Worm (Caenorhabditis elegans) whole organism, dauer: ENCODE data around the gene D2045.7.

Source experiments
- unc-62 ChIP-seq: sonication (generic microtip); optimal IDR thresholded peaks from 2 replicates; lab custom pipeline; 2017; ENCODE audit warnings: missing biosample characterization, missing genetic modification reagents, missing genetic modification characterization

D2045.7 gene

DNA sequence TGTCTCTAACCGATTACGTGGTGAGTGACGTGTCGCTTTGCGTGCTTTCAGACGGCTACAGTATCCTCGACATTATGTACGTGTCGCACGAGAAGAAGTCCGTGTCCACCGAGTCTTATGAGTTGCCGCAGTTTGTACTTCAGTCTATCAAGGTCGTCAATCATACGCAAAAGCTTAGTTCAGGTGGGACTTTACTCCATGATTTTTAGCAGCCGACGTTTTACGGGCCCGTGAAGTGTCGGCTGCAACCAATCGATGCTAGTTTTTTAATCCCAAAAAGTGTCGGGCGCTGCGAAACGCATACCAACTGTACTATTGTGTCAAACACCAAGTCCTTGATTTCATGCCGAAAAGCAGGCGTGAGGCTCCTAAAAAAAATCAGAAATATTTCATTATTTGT is 45.5 kb downstream of the D2045.7 start:
- no peak for TF ChIP-seq unc-62 (GFP tag; lab: Kevin White, UChicago)

DNA sequence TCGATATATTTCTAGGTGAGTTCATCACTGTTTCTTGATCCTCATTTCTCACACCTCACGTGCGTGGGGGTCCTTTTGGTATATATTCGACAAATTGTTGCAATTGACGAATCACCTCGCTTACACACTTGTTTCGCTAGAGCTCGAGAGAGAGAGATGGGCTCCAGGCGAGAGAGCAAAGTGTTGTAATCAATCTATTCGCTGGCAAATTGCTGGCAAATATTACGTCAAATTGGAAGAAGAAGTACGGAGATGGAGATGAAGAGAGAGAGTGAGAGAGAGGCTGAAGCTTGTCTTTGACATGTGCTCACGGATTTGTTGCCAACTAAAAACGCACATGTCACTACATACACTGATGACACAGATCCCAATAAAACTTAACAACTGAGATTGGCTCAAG is 46.6 kb downstream of the D2045.7 start:
- TF ChIP-seq unc-62 (GFP tag; lab: Kevin White, UChicago): no peak

DNA sequence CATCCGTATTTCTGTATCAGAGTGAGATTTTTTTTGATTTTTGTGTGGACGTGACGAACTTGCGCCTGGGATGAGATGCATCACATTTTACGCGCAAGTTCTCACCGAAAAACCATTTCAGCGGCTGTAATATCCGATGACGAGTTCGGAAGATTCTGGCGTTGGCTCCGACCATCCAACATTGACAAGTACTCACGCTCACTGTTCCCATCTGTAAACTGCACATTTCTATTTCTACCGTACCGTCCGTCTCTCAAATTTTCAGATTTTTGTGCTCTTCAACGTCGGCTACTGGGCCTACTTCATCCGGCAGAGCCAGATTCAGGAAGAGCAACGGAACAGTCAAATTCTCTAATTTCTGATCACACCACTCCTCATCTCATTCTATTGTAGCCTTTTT is 48.2 kb downstream of the D2045.7 start:
- no peak for TF ChIP-seq unc-62 (GFP tag; lab: Kevin White, UChicago)
